Worm (Caenorhabditis elegans): ENCODE data around the gene ntc-1.

DNA sequence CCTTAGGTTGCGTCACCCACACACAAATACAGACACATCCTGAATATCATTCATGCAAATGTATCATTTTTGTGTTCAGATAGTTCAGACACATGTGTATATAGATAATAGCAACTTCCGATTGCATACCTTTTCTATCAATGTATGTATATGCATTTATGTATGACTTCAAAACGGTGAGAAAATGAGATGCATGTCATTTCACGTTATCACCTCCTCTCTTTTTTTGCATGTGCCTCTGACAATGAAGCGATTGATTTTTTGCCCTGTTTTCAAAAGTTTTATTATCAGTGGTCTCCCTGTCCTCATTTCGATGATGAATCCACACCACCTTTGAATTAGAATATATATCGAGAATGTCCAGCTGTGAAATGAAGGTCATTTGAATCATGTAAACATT lies 39.9 kb downstream of the ntc-1 start, which contains the start of gene K05B2.2:
- no peak for TF ChIP-seq zfp-3 (GFP tag; conservative IDR thresholded peaks at IDR 0.05)
- no peak for TF ChIP-seq fos-1 (tag; optimal IDR thresholded peaks at IDR 0.05)
- TF ChIP-seq spr-3 (GFP tag; optimal IDR thresholded peaks at IDR 0.05) = no peak
- TF ChIP-seq daf-12 (tag; optimal IDR thresholded peaks at IDR 0.05) = no peak
- no peak for TF ChIP-seq nhr-25 (tag; optimal IDR thresholded peaks at IDR 0.05; ENCODE audit: borderline replicate concordance, insufficient read depth)
- TF ChIP-seq zfp-2 (tag; optimal IDR thresholded peaks at IDR 0.05) = no peak
- TF ChIP-seq lsy-2 (tag; optimal IDR thresholded peaks at IDR 0.05) = no peak
- no peak for TF ChIP-seq ces-1 (GFP tag; optimal IDR thresholded peaks at IDR 0.05)
- TF ChIP-seq ama-1 (optimal IDR thresholded peaks at IDR 0.05) = no peak
- no peak for TF ChIP-seq nhr-76 (tag; optimal IDR thresholded peaks at IDR 0.05)
- no peak for TF ChIP-seq mdl-1 (tag; optimal IDR thresholded peaks at IDR 0.05)

Measured in whole organism, L4 larva.